ENCODE assay signal across 4 worm cellular contexts in genomic region chrII:7860221-7860928, ce11.
A peak's percentile ranks its signal among the peaks of the same experiment; 100 is the strongest.
TF ChIP-seq lines count a peak whose summit lies in the region.

Gene lin-5, plus strand, starts transcription at chrII:7860574.

TF ChIP-seq in whole organism, L2 larva, 48 proteins besides CTCF, POLR2A, EP300 and RAD21:
- TF ChIP-seq unc-55 (GFP tag; optimal IDR thresholded peaks at IDR 0.05; lab: Kevin White, UChicago) (peak; percentile 89), lin-13 (GFP tag; optimal IDR thresholded peaks at IDR 0.05; lab: Kevin White, UChicago) (peak; percentile 58), fos-1 (tag; optimal IDR thresholded peaks at IDR 0.05; lab: Kevin White, UChicago) (peak; percentile 16), unc-39 (tag; optimal IDR thresholded peaks at IDR 0.05; lab: Kevin White, UChicago) (no peak), crh-2 (tag; optimal IDR thresholded peaks at IDR 0.05; lab: Kevin White, UChicago) (peak; percentile 69), nhr-129 (tag; optimal IDR thresholded peaks at IDR 0.05; lab: Kevin White, UChicago) (peak; percentile 74), lsy-2 (tag; optimal IDR thresholded peaks at IDR 0.05; lab: Kevin White, UChicago) (peak in 1 of 2 experiments; percentile 79), gmeb-1 (tag; optimal IDR thresholded peaks at IDR 0.05; lab: Kevin White, UChicago) (peak; percentile 71), peb-1 (tag; optimal IDR thresholded peaks at IDR 0.05; lab: Kevin White, UChicago) (no peak), elt-1 (tag; optimal IDR thresholded peaks at IDR 0.05; lab: Kevin White, UChicago) (no peak), C34F6.9 (tag; optimal IDR thresholded peaks at IDR 0.05; lab: Kevin White, UChicago) (peak; percentile 82), sem-4 (tag; optimal IDR thresholded peaks at IDR 0.05; lab: Kevin White, UChicago) (peak; percentile 4), R02D3.7 (tag; optimal IDR thresholded peaks at IDR 0.05; lab: Kevin White, UChicago) (no peak), aly-2 (tag; optimal IDR thresholded peaks at IDR 0.05; lab: Kevin White, UChicago) (no peak), sma-9 (GFP tag; optimal IDR thresholded peaks at IDR 0.05; lab: Kevin White, UChicago) (peak; percentile 41), sma-9 (tag; optimal IDR thresholded peaks at IDR 0.05; lab: Kevin White, UChicago) (no peak), lin-39 (tag; optimal IDR thresholded peaks at IDR 0.05; lab: Kevin White, UChicago) (no peak), ZK546.5 (tag; optimal IDR thresholded peaks at IDR 0.05; lab: Kevin White, UChicago) (no peak)
TF ChIP-seq in whole organism, L2 larva: peak in this region for 10.

TF ChIP-seq in whole organism, L4 larva, 104 proteins besides CTCF, POLR2A, EP300 and RAD21 (continues in another document):
- no peak for TF ChIP-seq nhr-28 (tag; optimal IDR thresholded peaks at IDR 0.05; lab: Kevin White, UChicago)
- no peak for TF ChIP-seq fos-1 (tag; optimal IDR thresholded peaks at IDR 0.05; lab: Kevin White, UChicago)
- TF ChIP-seq ceh-44 (GFP tag; IDR thresholded peaks at IDR 0.05; lab: Robert Waterston, UW): no peak
- TF ChIP-seq ceh-28 (tag; optimal IDR thresholded peaks at IDR 0.05; lab: Kevin White, UChicago): no peak
- TF ChIP-seq dmd-8 (GFP tag; IDR thresholded peaks at IDR 0.05; lab: Robert Waterston, UW): no peak
- TF ChIP-seq snpc-4 (tag; optimal IDR thresholded peaks at IDR 0.05; lab: Kevin White, UChicago): no peak
- peak; percentile 40 for TF ChIP-seq F49E8.2 (tag; optimal IDR thresholded peaks at IDR 0.05; lab: Kevin White, UChicago; ENCODE audit: borderline replicate concordance)
- peak in 1 of 2 experiments; percentile 86 for TF ChIP-seq lsy-2 (tag; optimal IDR thresholded peaks at IDR 0.05; lab: Kevin White, UChicago)
- TF ChIP-seq dpl-1 (GFP tag; optimal IDR thresholded peaks at IDR 0.05; lab: Kevin White, UChicago): peak; percentile 90
- TF ChIP-seq mdl-1 (tag; optimal IDR thresholded peaks at IDR 0.05; lab: Kevin White, UChicago): peak in 1 of 2 experiments; percentile 23
- TF ChIP-seq lim-7 (GFP tag; IDR thresholded peaks at IDR 0.05; lab: Robert Waterston, UW): no peak
- no peak for TF ChIP-seq vab-7 (GFP tag; IDR thresholded peaks at IDR 0.05; lab: Robert Waterston, UW)
- no peak for TF ChIP-seq saeg-2 (GFP tag; IDR thresholded peaks at IDR 0.05; lab: Robert Waterston, UW)
- no peak for TF ChIP-seq sdz-12 (GFP tag; optimal IDR thresholded peaks at IDR 0.05; lab: Kevin White, UChicago)
- TF ChIP-seq hmg-1.1 (GFP tag; IDR thresholded peaks at IDR 0.05; lab: Robert Waterston, UW): peak; percentile 30; the same call in 1 of the 2 replicates
- TF ChIP-seq zfp-2 (tag; optimal IDR thresholded peaks at IDR 0.05; lab: Kevin White, UChicago): no peak
- TF ChIP-seq mxl-3 (GFP tag; optimal IDR thresholded peaks at IDR 0.05; lab: Kevin White, UChicago): peak; percentile 27
- no peak for TF ChIP-seq lir-3 (tag; optimal IDR thresholded peaks at IDR 0.05; lab: Kevin White, UChicago)
- TF ChIP-seq hif-1 (tag; optimal IDR thresholded peaks at IDR 0.05; lab: Kevin White, UChicago): peak in 1 of 2 experiments; percentile 74
- no peak for TF ChIP-seq nhr-41 (GFP tag; IDR thresholded peaks at IDR 0.05; lab: Robert Waterston, UW)
- TF ChIP-seq ces-1 (GFP tag; optimal IDR thresholded peaks at IDR 0.05; lab: Kevin White, UChicago): no peak
- TF ChIP-seq nhr-111 (GFP tag; optimal IDR thresholded peaks at IDR 0.05; lab: Kevin White, UChicago): no peak
- TF ChIP-seq attf-4 (tag; optimal IDR thresholded peaks at IDR 0.05; lab: Kevin White, UChicago): no peak
- peak; percentile 20 for TF ChIP-seq lin-13 (GFP tag; optimal IDR thresholded peaks at IDR 0.05; lab: Kevin White, UChicago)
- TF ChIP-seq daf-19 (GFP tag; conservative IDR thresholded peaks at IDR 0.05; lab: Robert Waterston, UW): no peak
- TF ChIP-seq pqm-1 (tag; optimal IDR thresholded peaks at IDR 0.05; lab: Kevin White, UChicago): no peak

TF ChIP-seq in whole organism, late embryonic, 69 proteins besides CTCF, POLR2A, EP300 and RAD21:
- peak; percentile 36 for TF ChIP-seq ceh-34 (tag; optimal IDR thresholded peaks at IDR 0.05; lab: Kevin White, UChicago)
- no peak for TF ChIP-seq hlh-8 (tag; optimal IDR thresholded peaks at IDR 0.05; lab: Kevin White, UChicago)
- peak; percentile 30 for TF ChIP-seq unc-55 (GFP tag; optimal IDR thresholded peaks at IDR 0.05; lab: Kevin White, UChicago)
- TF ChIP-seq tbx-2 (tag; optimal IDR thresholded peaks at IDR 0.05; lab: Kevin White, UChicago): peak; percentile 24
- TF ChIP-seq ceh-31 (tag; optimal IDR thresholded peaks at IDR 0.05; lab: Kevin White, UChicago): peak; percentile 68
- no peak for TF ChIP-seq syd-9 (tag; optimal IDR thresholded peaks at IDR 0.05; lab: Kevin White, UChicago)
- peak; percentile 36 for TF ChIP-seq ref-2 (tag; optimal IDR thresholded peaks at IDR 0.05; lab: Kevin White, UChicago)
- TF ChIP-seq pqm-1 (tag; optimal IDR thresholded peaks at IDR 0.05; lab: Kevin White, UChicago): no peak
- no peak for TF ChIP-seq fkh-10 (GFP tag; optimal IDR thresholded peaks at IDR 0.05; lab: Kevin White, UChicago)
- peak; percentile 40 for TF ChIP-seq nfya-1 (tag; optimal IDR thresholded peaks at IDR 0.05; lab: Kevin White, UChicago)
TF ChIP-seq in whole organism, late embryonic: peak in this region for 6.

TF ChIP-seq in whole organism, mixed stage, embryonic, 35 proteins besides CTCF, POLR2A, EP300 and RAD21:
- TF ChIP-seq sem-2 (GFP tag; optimal IDR thresholded peaks at IDR 0.05; lab: Kevin White, UChicago) (no peak), ceh-39 (tag; optimal IDR thresholded peaks at IDR 0.05; lab: Kevin White, UChicago) (no peak), zip-8 (tag; optimal IDR thresholded peaks at IDR 0.05; lab: Kevin White, UChicago) (no peak), lin-32 (GFP tag; optimal IDR thresholded peaks at IDR 0.05; lab: Kevin White, UChicago) (no peak), lsy-2 (tag; optimal IDR thresholded peaks at IDR 0.05; lab: Kevin White, UChicago) (peak; percentile 27), unc-39 (tag; optimal IDR thresholded peaks at IDR 0.05; lab: Kevin White, UChicago) (no peak), unc-120 (tag; optimal IDR thresholded peaks at IDR 0.05; lab: Kevin White, UChicago; ENCODE audit: poor library complexity, severe bottlenecking) (peak; percentile 44), hlh-1 (tag; optimal IDR thresholded peaks at IDR 0.05; lab: Kevin White, UChicago) (peak; percentile 22), nhr-2 (tag; optimal IDR thresholded peaks at IDR 0.05; lab: Kevin White, UChicago) (no peak), lin-13 (tag; optimal IDR thresholded peaks at IDR 0.05; lab: Kevin White, UChicago) (peak; percentile 31), nhr-76 (tag; optimal IDR thresholded peaks at IDR 0.05; lab: Kevin White, UChicago) (no peak), flh-1 (GFP tag; optimal IDR thresholded peaks at IDR 0.05; lab: Kevin White, UChicago) (no peak), ztf-11 (tag; optimal IDR thresholded peaks at IDR 0.05; lab: Kevin White, UChicago) (no peak), unc-62 (GFP tag; optimal IDR thresholded peaks at IDR 0.05; lab: Kevin White, UChicago) (peak; percentile 25), mep-1 (tag; optimal IDR thresholded peaks at IDR 0.05; lab: Kevin White, UChicago) (no peak), ces-1 (GFP tag; optimal IDR thresholded peaks at IDR 0.05; lab: Kevin White, UChicago) (peak; percentile 45), drap-1 (GFP tag; optimal IDR thresholded peaks at IDR 0.05; lab: Kevin White, UChicago) (peak; percentile 4), blmp-1 (tag; optimal IDR thresholded peaks at IDR 0.05; lab: Kevin White, UChicago) (no peak), cnd-1 (tag; optimal IDR thresholded peaks at IDR 0.05; lab: Kevin White, UChicago) (no peak), mls-2 (tag; optimal IDR thresholded peaks at IDR 0.05; lab: Kevin White, UChicago) (peak; percentile 48)
